Fruit fly (Drosophila melanogaster) whole organism, embryonic: Measurements from ENCODE around the gene CG16710.

Experiments used
- Abd-B ChIP-seq: fragments of 200-800 bp; sonication (Bioruptor generic); optimal IDR thresholded peaks from 2 replicates; lab custom pipeline; 2018; ENCODE audit warnings: missing biosample characterization, mild to moderate bottlenecking, missing genetic modification characterization, moderate library complexity
- CG12071 ChIP-seq: fragments of 200-800 bp; sonication (Bioruptor generic); optimal IDR thresholded peaks from 3 replicates; lab custom pipeline; 2018; ENCODE audit warnings: missing biosample characterization, mild to moderate bottlenecking, missing genetic modification characterization
- CG12299 ChIP-seq: fragments of 200-800 bp; sonication (Bioruptor generic); optimal IDR thresholded peaks from 2 replicates; lab custom pipeline; 2018; ENCODE audit warnings: missing biosample characterization, mild to moderate bottlenecking, missing genetic modification characterization
- CG13624 ChIP-seq: fragments of 200-800 bp; sonication (Bioruptor generic); optimal IDR thresholded peaks from 2 replicates; lab custom pipeline; 2016; ENCODE audit warnings: missing biosample characterization, missing genetic modification characterization
- CG14050 ChIP-seq: fragments of 200-800 bp; sonication (Bioruptor generic); IDR thresholded peaks from 3 replicates; pipeline ENCODE4 v1.3.6; 2022; ENCODE audit warnings: missing biosample characterization, missing genetic modification characterization
- CG1529 ChIP-seq: fragments of 200-800 bp; sonication (Bioruptor generic); optimal IDR thresholded peaks from 3 replicates; lab custom pipeline; 2018; ENCODE audit warnings: missing biosample characterization, missing genetic modification characterization
- CG15601 ChIP-seq: fragments of 200-800 bp; sonication (Bioruptor generic); optimal IDR thresholded peaks from 3 replicates; lab custom pipeline; 2019; ENCODE audit warnings: missing biosample characterization, mild to moderate bottlenecking, missing genetic modification characterization, moderate library complexity
- CG16779 ChIP-seq: fragments of 200-800 bp; sonication (Bioruptor generic); IDR thresholded peaks from 2 replicates; pipeline ENCODE4 v1.3.6; 2022; ENCODE audit warnings: missing biosample characterization, missing genetic modification characterization
- CG17328 ChIP-seq: fragments of 200-800 bp; sonication (Bioruptor generic); IDR thresholded peaks from 2 replicates; pipeline ENCODE4 v1.3.6; 2022; ENCODE audit warnings: missing biosample characterization, missing genetic modification characterization
- CG18476 ChIP-seq: fragments of 200-800 bp; sonication (Bioruptor generic); optimal IDR thresholded peaks from 2 replicates; lab custom pipeline; 2016; ENCODE audit warnings: missing biosample characterization, mild to moderate bottlenecking, missing genetic modification characterization
- CG31365 ChIP-seq: fragments of 200-800 bp; sonication (Bioruptor generic); optimal IDR thresholded peaks from 2 replicates; lab custom pipeline; 2018; ENCODE audit warnings: missing biosample characterization, mild to moderate bottlenecking, missing genetic modification characterization
- CG32772 ChIP-seq: fragments of 200-800 bp; sonication (Bioruptor generic); IDR thresholded peaks from 2 replicates; pipeline ENCODE4 v1.3.6; 2022; ENCODE audit warnings: missing biosample characterization, missing genetic modification characterization
- CG34422 ChIP-seq: fragments of 200-800 bp; sonication (Bioruptor generic); IDR thresholded peaks from 3 replicates; pipeline ENCODE4 v1.3.6; 2022; ENCODE audit warnings: missing biosample characterization, missing genetic modification characterization
- CG4282 ChIP-seq: fragments of 200-800 bp; sonication (Bioruptor generic); optimal IDR thresholded peaks from 2 replicates; lab custom pipeline; 2016; ENCODE audit warnings: missing biosample characterization, missing genetic modification characterization
- CG6813 ChIP-seq: fragments of 200-800 bp; sonication (Bioruptor generic); optimal IDR thresholded peaks from 2 replicates; lab custom pipeline; 2017; ENCODE audit warnings: missing biosample characterization, missing genetic modification characterization, mild to moderate bottlenecking, moderate library complexity, missing genetic modification reagents
- CG7786 ChIP-seq: fragments of 200-800 bp; sonication (Bioruptor generic); optimal IDR thresholded peaks from 2 replicates; lab custom pipeline; 2016; ENCODE audit warnings: missing biosample characterization, missing genetic modification characterization
- CG8089 ChIP-seq: fragments of 200-800 bp; sonication (Bioruptor generic); optimal IDR thresholded peaks from 3 replicates; lab custom pipeline; 2016; ENCODE audit warnings: missing biosample characterization, missing genetic modification characterization
- CHES-1-like ChIP-seq: fragments of 200-800 bp; sonication (Bioruptor generic); optimal IDR thresholded peaks from 2 replicates; lab custom pipeline; 2016; ENCODE audit warnings: missing biosample characterization, missing genetic modification characterization
- Camta ChIP-seq: fragments of 200-800 bp; sonication (Bioruptor generic); optimal IDR thresholded peaks from 2 replicates; lab custom pipeline; 2016; ENCODE audit warnings: missing biosample characterization, missing genetic modification characterization
- D19A ChIP-seq: fragments of 200-800 bp; optimal IDR thresholded peaks from 3 replicates; lab custom pipeline; 2019; ENCODE audit warnings: missing biosample characterization, mild to moderate bottlenecking, missing genetic modification characterization, moderate library complexity
- Hmr ChIP-seq: fragments of 200-800 bp; sonication (Bioruptor generic); optimal IDR thresholded peaks from 3 replicates; lab custom pipeline; 2017; ENCODE audit warnings: mild to moderate bottlenecking, missing biosample characterization, missing genetic modification reagents, missing genetic modification characterization
- Hr39 ChIP-seq: fragments of >200 bp; optimal IDR thresholded peaks from 2 replicates; lab custom pipeline; 2017
- Jarid2 ChIP-seq: fragments of 200-800 bp; sonication (Bioruptor generic); optimal IDR thresholded peaks from 3 replicates; lab custom pipeline; 2017; ENCODE audit warnings: mild to moderate bottlenecking, missing biosample characterization, missing genetic modification reagents, missing genetic modification characterization
- Meics ChIP-seq: fragments of 200-800 bp; sonication (Bioruptor generic); optimal IDR thresholded peaks from 2 replicates; lab custom pipeline; 2017; ENCODE audit warnings: missing biosample characterization, mild to moderate bottlenecking, missing genetic modification characterization
- NC2α ChIP-seq: fragments of 200-800 bp; sonication (Bioruptor generic); optimal IDR thresholded peaks from 2 replicates; lab custom pipeline; 2016; ENCODE audit warnings: missing biosample characterization, missing genetic modification characterization
- NC2β ChIP-seq: fragments of 200-800 bp; sonication (Bioruptor generic); optimal IDR thresholded peaks from 2 replicates; lab custom pipeline; 2016; ENCODE audit warnings: missing biosample characterization, missing genetic modification characterization
- ase ChIP-seq: fragments of 200-800 bp; sonication (Bioruptor generic); IDR thresholded peaks from 3 replicates; pipeline ENCODE4 v1.3.6; 2022; ENCODE audit warnings: missing biosample characterization, missing genetic modification characterization
- cato ChIP-seq: fragments of 200-800 bp; sonication (Bioruptor generic); optimal IDR thresholded peaks from 2 replicates; lab custom pipeline; 2016; ENCODE audit warnings: missing biosample characterization, missing genetic modification characterization, borderline replicate concordance
- chn ChIP-seq: fragments of 200-800 bp; sonication (Bioruptor generic); optimal IDR thresholded peaks from 2 replicates; lab custom pipeline; 2016; ENCODE audit warnings: missing biosample characterization, missing genetic modification characterization
- ci ChIP-seq: fragments of 200-800 bp; sonication (Bioruptor generic); IDR thresholded peaks from 3 replicates; pipeline ENCODE4 v1.3.6; 2022; ENCODE audit warnings: missing biosample characterization, missing genetic modification characterization
- fru ChIP-seq: fragments of >200 bp; optimal IDR thresholded peaks from 2 replicates; lab custom pipeline; 2017
- grau ChIP-seq: fragments of 200-800 bp; optimal IDR thresholded peaks from 3 replicates; lab custom pipeline; 2019; ENCODE audit warnings: missing biosample characterization, mild to moderate bottlenecking, missing genetic modification characterization, moderate library complexity
- lov ChIP-seq, 2 experiments: fragments of 200-800 bp in 1 of 2; fragments of >200 bp in 1 of 2; sonication (Bioruptor generic) in 1 of 2; IDR thresholded peaks in 1 of 2; optimal IDR thresholded peaks in 1 of 2; 2 replicates in 1 of 2; 3 replicates in 1 of 2; pipeline versions ENCODE4 v1.3.6 to Lab custom; 2017 to 2022; ENCODE audit warnings: missing biosample characterization in 1 of 2, missing genetic modification characterization in 1 of 2
- nau ChIP-seq: fragments of 200-800 bp; sonication (Bioruptor generic); optimal IDR thresholded peaks from 3 replicates; lab custom pipeline; 2017; ENCODE audit warnings: missing biosample characterization, mild to moderate bottlenecking, missing genetic modification characterization, missing genetic modification reagents
- oc ChIP-seq: fragments of 200-800 bp; sonication (Bioruptor generic); optimal IDR thresholded peaks from 2 replicates; lab custom pipeline; 2018; ENCODE audit warnings: missing biosample characterization, mild to moderate bottlenecking, missing genetic modification characterization, moderate library complexity
- pan ChIP-seq, 4 experiments: fragments of >200 bp in 3 of 4; fragments of 200-800 bp in 1 of 4; sonication (Bioruptor generic) in 1 of 4; optimal IDR thresholded peaks in 3 of 4; IDR thresholded peaks in 1 of 4; 2 replicates each; pipeline versions ENCODE4 v1.3.6 to Lab custom; 2017 to 2022; ENCODE audit warnings: missing biosample characterization in 2 of 4, missing genetic modification characterization in 2 of 4, mixed read lengths in 1 of 4
- pb ChIP-seq: fragments of 200-800 bp; sonication (Bioruptor generic); optimal IDR thresholded peaks from 3 replicates; lab custom pipeline; 2016; ENCODE audit warnings: missing biosample characterization, missing genetic modification characterization
- repo ChIP-seq: fragments of 200-800 bp; sonication (Bioruptor generic); optimal IDR thresholded peaks from 2 replicates; lab custom pipeline; 2016; ENCODE audit warnings: missing biosample characterization, missing genetic modification characterization
- row ChIP-seq: fragments of 200-800 bp; sonication (Bioruptor generic); IDR thresholded peaks from 3 replicates; pipeline ENCODE4 v1.3.6; 2022; ENCODE audit warnings: missing biosample characterization, missing genetic modification characterization
- salm ChIP-seq: fragments of 200-800 bp; sonication (Bioruptor generic); optimal IDR thresholded peaks from 2 replicates; lab custom pipeline; 2018; ENCODE audit warnings: missing biosample characterization, mild to moderate bottlenecking, missing genetic modification characterization
- sc ChIP-seq, 3 experiments: fragments of >200 bp in 2 of 3; fragments of 200-800 bp in 1 of 3; sonication (Bioruptor generic) in 1 of 3; optimal IDR thresholded peaks; 2 replicates in 2 of 3; 3 replicates in 1 of 3; lab custom pipeline; 2017; ENCODE audit warnings: mild to moderate bottlenecking in 1 of 3, missing biosample characterization in 1 of 3, missing genetic modification characterization in 1 of 3, missing genetic modification reagents in 1 of 3
- schlank ChIP-seq: fragments of 200-800 bp; sonication (Bioruptor generic); optimal IDR thresholded peaks from 2 replicates; lab custom pipeline; 2018; ENCODE audit warnings: missing biosample characterization, mild to moderate bottlenecking, missing genetic modification characterization
- sim ChIP-seq: fragments of 200-800 bp; sonication (Bioruptor generic); IDR thresholded peaks from 2 replicates; pipeline ENCODE4 v1.3.6; 2022; ENCODE audit warnings: missing biosample characterization, missing genetic modification characterization
- slbo ChIP-seq: fragments of 200-800 bp; sonication (Bioruptor generic); IDR thresholded peaks from 2 replicates; pipeline ENCODE4 v1.3.6; 2022; ENCODE audit warnings: missing biosample characterization, missing genetic modification characterization
- so ChIP-seq: fragments of 200-800 bp; sonication (Bioruptor generic); IDR thresholded peaks from 3 replicates; pipeline ENCODE4 v1.3.6; 2022; ENCODE audit warnings: missing biosample characterization, missing genetic modification characterization
- trh ChIP-seq: fragments of 200-800 bp; sonication (Bioruptor generic); optimal IDR thresholded peaks from 2 replicates; lab custom pipeline; 2016; ENCODE audit warnings: missing biosample characterization, missing genetic modification characterization
- ttk ChIP-seq: fragments of 200-800 bp; sonication (Bioruptor generic); IDR thresholded peaks from 2 replicates; pipeline ENCODE4 v2.1.2; 2022; ENCODE audit warnings: missing biosample characterization, missing genetic modification characterization
- z ChIP-seq: fragments of 200-800 bp; sonication (Bioruptor generic); IDR thresholded peaks from 3 replicates; pipeline ENCODE4 v1.3.6; 2022; ENCODE audit warnings: missing biosample characterization, missing genetic modification characterization
- zf30C ChIP-seq: fragments of 200-800 bp; sonication (Bioruptor generic); optimal IDR thresholded peaks from 3 replicates; lab custom pipeline; 2018; ENCODE audit warnings: missing biosample characterization, mild to moderate bottlenecking, missing genetic modification characterization

CG16710 gene

DNA sequence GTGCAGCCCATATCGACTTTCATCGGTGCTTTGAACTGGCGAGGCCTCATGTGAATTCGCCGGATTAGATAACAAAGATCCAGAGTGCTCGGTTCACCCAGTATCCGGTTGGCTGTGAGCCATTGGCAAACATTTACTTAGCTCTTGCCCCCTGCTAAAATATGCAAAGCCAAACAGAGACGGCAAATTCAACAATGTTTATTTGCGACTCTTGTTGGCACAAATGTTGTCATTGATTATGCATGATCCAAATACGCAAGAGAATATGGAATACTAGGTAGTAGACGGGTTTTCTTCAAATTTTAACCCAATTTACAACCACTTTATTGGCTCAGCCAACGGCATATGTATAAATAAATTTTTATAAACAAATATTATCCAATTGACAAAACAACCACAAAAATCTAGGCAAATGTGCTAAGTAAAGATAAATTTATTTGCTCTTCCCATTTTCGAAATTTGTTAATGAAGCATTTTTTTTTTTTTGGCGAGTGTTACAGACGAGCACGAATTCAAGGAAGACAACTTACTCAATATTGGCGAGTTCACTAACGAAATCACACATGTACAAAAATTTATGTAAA, 29.7 kb upstream of the CG16710 start (continued):
- no peak for TF ChIP-seq CG17328 (GFP tag; lab: Robert Waterston, UW)
- TF ChIP-seq grau (tag; lab: Kevin White, UChicago), result peak; percentile 63
- TF ChIP-seq CG14050 (GFP tag; lab: Robert Waterston, UW), result peak; percentile 33; the same call in 2 of the 3 replicates
- no peak for TF ChIP-seq repo
- TF ChIP-seq pb (GFP tag; lab: Kevin White, UChicago), result no peak
- peak; percentile 93 for TF ChIP-seq Hmr (GFP tag; lab: Kevin White, UChicago)
- no peak for TF ChIP-seq CG15601 (tag; lab: Kevin White, UChicago)
- peak; percentile 41 for TF ChIP-seq Jarid2
- TF ChIP-seq oc (tag; lab: Kevin White, UChicago), result no peak
- TF ChIP-seq ci (GFP tag; lab: Robert Waterston, UW), result 0 out of 3 replicates have a peak, but pooled peaks have one; percentile 36
- no peak for TF ChIP-seq trh (GFP tag; lab: Kevin White, UChicago)
- no peak for TF ChIP-seq pan (optimal IDR thresholded peaks at IDR 0.05; lab: Kevin White, UChicago)
- TF ChIP-seq pan (GFP tag; optimal IDR thresholded peaks at IDR 0.05 in 1 of 2, IDR thresholded peaks at IDR 0.05 in 1 of 2), result peak in 1 of 2 experiments; percentile 48
- peak; percentile 71 for TF ChIP-seq CG7786 (GFP tag; lab: Kevin White, UChicago)
- no peak for TF ChIP-seq fru (lab: Kevin White, UChicago)
- no peak for TF ChIP-seq CG1529
- no peak for TF ChIP-seq sc (optimal IDR thresholded peaks at IDR 0.05; lab: Kevin White, UChicago)
- no peak for TF ChIP-seq sc (GFP tag; optimal IDR thresholded peaks at IDR 0.05; lab: Kevin White, UChicago)
- peak; percentile 31 for TF ChIP-seq CG18476 (GFP tag; lab: Kevin White, UChicago)
- TF ChIP-seq CG32772, result no peak
- no peak for TF ChIP-seq CG12299 (tag; lab: Kevin White, UChicago)
- peak; percentile 60 for TF ChIP-seq CHES-1-like
- no peak for TF ChIP-seq chn (GFP tag; lab: Kevin White, UChicago)
- TF ChIP-seq NC2β (GFP tag; lab: Kevin White, UChicago), result no peak
- peak; percentile 65 for TF ChIP-seq CG6813
- peak; percentile 28; the same call in 2 of the 3 replicates for TF ChIP-seq row
- peak; percentile 49 for TF ChIP-seq CG13624
- no peak for TF ChIP-seq Hr39
- peak; percentile 31 for TF ChIP-seq Camta (GFP tag; lab: Kevin White, UChicago)
- no peak for TF ChIP-seq CG8089 (GFP tag; lab: Kevin White, UChicago)
- peak; percentile 11 for TF ChIP-seq Abd-B (GFP tag; lab: Kevin White, UChicago)
- TF ChIP-seq ttk (GFP tag; lab: Robert Waterston, UW), result 0 out of 2 replicates have a peak, but pooled peaks have one; percentile 21
- TF ChIP-seq slbo (GFP tag; lab: Robert Waterston, UW), result 0 out of 2 replicates have a peak, but pooled peaks have one; percentile 44
- peak; percentile 16 for TF ChIP-seq CG31365
- no peak for TF ChIP-seq sim (GFP tag; lab: Robert Waterston, UW)
- peak; percentile 83 for TF ChIP-seq schlank (tag; lab: Kevin White, UChicago)
- TF ChIP-seq ase (GFP tag; lab: Robert Waterston, UW), result no peak
- no peak for TF ChIP-seq cato (GFP tag; lab: Kevin White, UChicago)
- TF ChIP-seq zf30C (GFP tag; lab: Kevin White, UChicago), result no peak
- TF ChIP-seq nau (GFP tag; lab: Kevin White, UChicago), result peak; percentile 81
- peak; percentile 62; the same call in 2 of the 3 replicates for TF ChIP-seq so (GFP tag; lab: Robert Waterston, UW)
- no peak for TF ChIP-seq NC2α (GFP tag; lab: Kevin White, UChicago)
- TF ChIP-seq CG4282 (GFP tag; lab: Kevin White, UChicago), result no peak
- peak; percentile 83 for TF ChIP-seq CG12071 (GFP tag; lab: Kevin White, UChicago)
- TF ChIP-seq lov (optimal IDR thresholded peaks at IDR 0.05; lab: Kevin White, UChicago), result no peak
- no peak for TF ChIP-seq lov (GFP tag; IDR thresholded peaks at IDR 0.05; lab: Robert Waterston, UW)
- TF ChIP-seq Meics, result peak; percentile 88
- TF ChIP-seq CG34422 (GFP tag; lab: Robert Waterston, UW), result peak; percentile 53; the same call in 1 of the 3 replicates
- TF ChIP-seq z, result no peak
- no peak for TF ChIP-seq D19A
- TF ChIP-seq CG16779 (GFP tag; lab: Robert Waterston, UW), result no peak
- TF ChIP-seq salm, result no peak
